Worm (Caenorhabditis elegans): Measurements from ENCODE around the gene T22H9.1.

The T22H9.1 gene

ce11 chrV:388397-388796 lies 28.8 kb downstream of the T22H9.1 start, which contains the start of gene ZK6.6:
TSS of gene ZK6.6 (plus strand) at chrV:388697.
- TF ChIP-seq med-1 (GFP tag; optimal IDR thresholded peaks at IDR 0.05; ENCODE audit: insufficient read depth) (no peak), ztf-23 (GFP tag; IDR thresholded peaks at IDR 0.05) (no peak), flt-1 (GFP tag; IDR thresholded peaks at IDR 0.05) (no peak), tab-1 (GFP tag; IDR thresholded peaks at IDR 0.05) (no peak), cog-1 (tag; optimal IDR thresholded peaks at IDR 0.05) (no peak), klf-2 (GFP tag; conservative IDR thresholded peaks at IDR 0.05) (no peak), T22C8.4 (GFP tag; IDR thresholded peaks at IDR 0.05) (no peak), ztf-29 (GFP tag; IDR thresholded peaks at IDR 0.05) (no peak), ref-1 (GFP tag; conservative IDR thresholded peaks at IDR 0.05) (no peak)

DNA sequence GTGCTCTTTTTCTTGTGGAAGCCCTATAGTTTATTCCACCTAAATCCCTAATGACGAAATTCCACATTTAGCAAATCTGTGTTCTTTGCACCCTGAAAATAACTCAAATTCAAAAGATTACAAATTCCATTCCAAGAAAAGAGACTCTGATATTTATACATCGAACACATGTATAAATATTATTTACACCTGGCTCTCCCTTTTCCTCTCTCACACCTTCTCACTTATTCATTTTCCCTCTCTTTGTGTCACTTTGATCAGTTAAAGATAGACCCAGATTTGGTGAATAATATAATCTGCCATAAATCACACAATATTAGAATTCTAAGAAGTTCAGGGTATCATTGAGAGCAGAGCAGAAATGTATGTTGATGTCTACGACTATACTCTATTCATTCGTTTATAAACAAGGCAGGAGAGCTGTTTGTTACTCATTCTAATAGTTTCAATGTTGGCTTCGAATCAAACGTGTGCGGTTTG lies 32.7 kb downstream of the T22H9.1 start, which contains the start of gene nhr-254:
TSS of gene nhr-254 (plus strand) at position 430 of the 480 bp plus-strand sequence.
- TF ChIP-seq med-1 (GFP tag; optimal IDR thresholded peaks at IDR 0.05; ENCODE audit: insufficient read depth): no peak
- TF ChIP-seq ref-1 (GFP tag; conservative IDR thresholded peaks at IDR 0.05): no peak
- TF ChIP-seq T22C8.4 (GFP tag; IDR thresholded peaks at IDR 0.05): no peak
- no peak for TF ChIP-seq klf-2 (GFP tag; conservative IDR thresholded peaks at IDR 0.05)
- no peak for TF ChIP-seq ztf-29 (GFP tag; IDR thresholded peaks at IDR 0.05)
- TF ChIP-seq cog-1 (tag; optimal IDR thresholded peaks at IDR 0.05): no peak
- no peak for TF ChIP-seq ztf-23 (GFP tag; IDR thresholded peaks at IDR 0.05)
- no peak for TF ChIP-seq flt-1 (GFP tag; IDR thresholded peaks at IDR 0.05)
- TF ChIP-seq tab-1 (GFP tag; IDR thresholded peaks at IDR 0.05): no peak

- no peak for TF ChIP-seq tab-1 (GFP tag; IDR thresholded peaks at IDR 0.05)
- no peak for TF ChIP-seq ref-1 (GFP tag; conservative IDR thresholded peaks at IDR 0.05)
- no peak for TF ChIP-seq T22C8.4 (GFP tag; IDR thresholded peaks at IDR 0.05)
- no peak for TF ChIP-seq cog-1 (tag; optimal IDR thresholded peaks at IDR 0.05)
- TF ChIP-seq ztf-29 (GFP tag; IDR thresholded peaks at IDR 0.05): no peak
- no peak for TF ChIP-seq ztf-23 (GFP tag; IDR thresholded peaks at IDR 0.05)
- TF ChIP-seq flt-1 (GFP tag; IDR thresholded peaks at IDR 0.05): no peak
- no peak for TF ChIP-seq med-1 (GFP tag; optimal IDR thresholded peaks at IDR 0.05; ENCODE audit: insufficient read depth)
- TF ChIP-seq klf-2 (GFP tag; conservative IDR thresholded peaks at IDR 0.05): no peak
Observed at ce11 chrV:396309-396708, 36.7 kb downstream of the T22H9.1 start, which contains the start of gene nhr-253. TSS of gene nhr-253 (plus strand) at chrV:396593.

DNA sequence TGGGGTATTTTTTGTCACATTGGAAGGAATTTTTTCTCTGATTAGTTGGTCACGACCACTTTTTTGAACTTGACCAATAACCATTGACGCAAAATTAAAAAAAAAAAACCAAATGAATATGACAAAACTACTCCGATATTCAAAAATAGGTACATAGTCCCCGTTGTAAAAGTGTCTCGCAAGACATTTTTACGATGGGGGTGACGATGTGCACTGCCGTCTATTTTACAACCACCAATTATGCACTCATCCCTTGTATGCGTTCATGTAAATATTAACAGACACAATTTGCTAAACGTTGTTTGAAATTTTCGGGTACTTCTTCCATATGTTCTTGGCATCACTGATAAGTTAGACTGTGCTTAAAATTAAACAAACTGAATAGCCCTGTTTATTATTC lies 40.2 kb downstream of the T22H9.1 start, which contains the start of gene scl-27:
TSS of gene scl-27 (plus strand) at position 301 of the 400 bp plus-strand sequence.
- TF ChIP-seq ztf-29 (GFP tag; IDR thresholded peaks at IDR 0.05) (no peak), ref-1 (GFP tag; conservative IDR thresholded peaks at IDR 0.05) (no peak), ztf-23 (GFP tag; IDR thresholded peaks at IDR 0.05) (no peak), cog-1 (tag; optimal IDR thresholded peaks at IDR 0.05) (no peak), flt-1 (GFP tag; IDR thresholded peaks at IDR 0.05) (no peak), tab-1 (GFP tag; IDR thresholded peaks at IDR 0.05) (no peak), med-1 (GFP tag; optimal IDR thresholded peaks at IDR 0.05; ENCODE audit: insufficient read depth) (no peak), T22C8.4 (GFP tag; IDR thresholded peaks at IDR 0.05) (no peak), klf-2 (GFP tag; conservative IDR thresholded peaks at IDR 0.05) (no peak)

ce11 chrV:403028-403427 lies 43.5 kb downstream of the T22H9.1 start, which contains the start of gene srh-62:
TSS of gene srh-62 (minus strand) at chrV:403128.
- no peak for TF ChIP-seq ztf-23 (GFP tag; IDR thresholded peaks at IDR 0.05)
- no peak for TF ChIP-seq med-1 (GFP tag; optimal IDR thresholded peaks at IDR 0.05; ENCODE audit: insufficient read depth)
- TF ChIP-seq T22C8.4 (GFP tag; IDR thresholded peaks at IDR 0.05): no peak
- no peak for TF ChIP-seq flt-1 (GFP tag; IDR thresholded peaks at IDR 0.05)
- TF ChIP-seq ref-1 (GFP tag; conservative IDR thresholded peaks at IDR 0.05): no peak
- TF ChIP-seq cog-1 (tag; optimal IDR thresholded peaks at IDR 0.05): no peak
- no peak for TF ChIP-seq tab-1 (GFP tag; IDR thresholded peaks at IDR 0.05)
- TF ChIP-seq ztf-29 (GFP tag; IDR thresholded peaks at IDR 0.05): no peak
- no peak for TF ChIP-seq klf-2 (GFP tag; conservative IDR thresholded peaks at IDR 0.05)

- TF ChIP-seq T22C8.4 (GFP tag; IDR thresholded peaks at IDR 0.05) (no peak), med-1 (GFP tag; optimal IDR thresholded peaks at IDR 0.05; ENCODE audit: insufficient read depth) (no peak), cog-1 (tag; optimal IDR thresholded peaks at IDR 0.05) (no peak), klf-2 (GFP tag; conservative IDR thresholded peaks at IDR 0.05) (no peak), ztf-29 (GFP tag; IDR thresholded peaks at IDR 0.05) (no peak), tab-1 (GFP tag; IDR thresholded peaks at IDR 0.05) (no peak), flt-1 (GFP tag; IDR thresholded peaks at IDR 0.05) (no peak)
Observed at ce11 chrV:404210-404669, 44.7 kb downstream of the T22H9.1 start, which contains the start of gene nhr-252. TSS of gene nhr-252 (plus strand) at chrV:404619.

DNA sequence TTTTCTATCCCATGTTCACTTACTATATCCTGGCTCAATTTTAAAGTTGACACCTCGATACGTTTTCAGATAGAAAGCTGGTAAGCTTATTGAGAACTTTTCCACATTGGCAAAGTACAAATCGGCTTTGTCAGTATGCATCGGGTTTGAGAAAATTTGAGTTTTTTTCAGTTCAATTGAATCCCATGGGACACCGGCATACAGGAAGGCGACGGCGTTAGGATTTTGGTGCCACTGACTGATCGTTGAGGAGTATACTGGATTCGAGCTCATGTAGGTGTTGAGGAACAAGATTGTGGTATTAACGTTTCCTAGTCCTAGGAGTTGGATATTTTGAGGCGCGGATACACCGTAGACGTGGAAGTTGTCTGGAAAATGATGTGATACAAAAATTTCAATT lies 53.3 kb downstream of the T22H9.1 start:
- no peak for TF ChIP-seq ztf-23 (GFP tag; IDR thresholded peaks at IDR 0.05)
- no peak for TF ChIP-seq cog-1 (tag; optimal IDR thresholded peaks at IDR 0.05)
- no peak for TF ChIP-seq tab-1 (GFP tag; IDR thresholded peaks at IDR 0.05)
- no peak for TF ChIP-seq T22C8.4 (GFP tag; IDR thresholded peaks at IDR 0.05)
- TF ChIP-seq ref-1 (GFP tag; conservative IDR thresholded peaks at IDR 0.05): no peak
- no peak for TF ChIP-seq med-1 (GFP tag; optimal IDR thresholded peaks at IDR 0.05; ENCODE audit: insufficient read depth)
- no peak for TF ChIP-seq ztf-29 (GFP tag; IDR thresholded peaks at IDR 0.05)
- no peak for TF ChIP-seq flt-1 (GFP tag; IDR thresholded peaks at IDR 0.05)
- TF ChIP-seq klf-2 (GFP tag; conservative IDR thresholded peaks at IDR 0.05): no peak
